Fruit fly (Drosophila melanogaster): ENCODE results near the gene CG17681.

Gene CG17681

dm6 chr2L:18141471-18142345 lies 11.2 kb upstream of the CG17681 start (continued):
- no peak for TF ChIP-seq Sry-β (GFP tag; optimal IDR thresholded peaks at IDR 0.05)
- peak; percentile 60; the same call in 2 of the 3 replicates for TF ChIP-seq CG7357 (GFP tag; IDR thresholded peaks at IDR 0.05)
- TF ChIP-seq CG43689 (GFP tag; IDR thresholded peaks at IDR 0.05): no peak
- TF ChIP-seq Lpt (GFP tag; optimal IDR thresholded peaks at IDR 0.05): no peak
- peak; percentile 30 for TF ChIP-seq CG4820 (GFP tag; optimal IDR thresholded peaks at IDR 0.05)
- peak; percentile 11 for TF ChIP-seq oc (tag; optimal IDR thresholded peaks at IDR 0.05)
- peak; percentile 22 for TF ChIP-seq CG1647 (GFP tag; optimal IDR thresholded peaks at IDR 0.05)
- TF ChIP-seq kay (GFP tag; optimal IDR thresholded peaks at IDR 0.05): peak; percentile 25
- no peak for TF ChIP-seq hkb (optimal IDR thresholded peaks at IDR 0.05)
- TF ChIP-seq hkb (GFP tag; IDR thresholded peaks at IDR 0.05): no peak
- peak; percentile 34 for TF ChIP-seq CG11398 (GFP tag; optimal IDR thresholded peaks at IDR 0.05)
- peak; percentile 64 for TF ChIP-seq scrt (GFP tag; optimal IDR thresholded peaks at IDR 0.05)
- no peak for TF ChIP-seq hbn (GFP tag; IDR thresholded peaks at IDR 0.05; ENCODE audit: partially characterized antibody)
- peak; percentile 74 for TF ChIP-seq ttk (GFP tag; IDR thresholded peaks at IDR 0.05)
- TF ChIP-seq HmgZ (tag; optimal IDR thresholded peaks at IDR 0.05): peak; percentile 24
- TF ChIP-seq CG8924 (tag; optimal IDR thresholded peaks at IDR 0.05): peak; percentile 72
- no peak; the same call in 1 of the 2 replicates for TF ChIP-seq Taf1 (GFP tag; IDR thresholded peaks at IDR 0.05)
- TF ChIP-seq vnd (GFP tag; IDR thresholded peaks at IDR 0.05; ENCODE audit: partially characterized antibody): no peak
- TF ChIP-seq Rfx (GFP tag; IDR thresholded peaks at IDR 0.05): peak; percentile 60
- no peak for TF ChIP-seq CG6791 (GFP tag; IDR thresholded peaks at IDR 0.05; ENCODE audit: partially characterized antibody)
- TF ChIP-seq CG32767 (GFP tag; IDR thresholded peaks at IDR 0.05): peak; percentile 60; the same call in 1 of the 2 replicates
- TF ChIP-seq CG11085 (GFP tag; IDR thresholded peaks at IDR 0.05): no peak
- TF ChIP-seq Ets65A (GFP tag): peak; percentile 81
- TF ChIP-seq CG30431 (GFP tag; optimal IDR thresholded peaks at IDR 0.05): no peak
- peak; percentile 37 for TF ChIP-seq CG18476 (GFP tag; optimal IDR thresholded peaks at IDR 0.05)
- TF ChIP-seq bowl (GFP tag; IDR thresholded peaks at IDR 0.05): no peak
- peak; percentile 54 for TF ChIP-seq CG2875 (GFP tag; optimal IDR thresholded peaks at IDR 0.05)
- TF ChIP-seq sd (tag; optimal IDR thresholded peaks at IDR 0.05): peak; percentile 5
- peak; percentile 38; the same call in 1 of the 2 replicates for TF ChIP-seq sisA (GFP tag; IDR thresholded peaks at IDR 0.05)
- TF ChIP-seq Deaf1 (tag; optimal IDR thresholded peaks at IDR 0.05): peak; percentile 93
- no peak for TF ChIP-seq Doc3 (GFP tag; IDR thresholded peaks at IDR 0.05; ENCODE audit: partially characterized antibody)
- peak; percentile 11 for TF ChIP-seq CG3163 (GFP tag; optimal IDR thresholded peaks at IDR 0.05)
- TF ChIP-seq luna (GFP tag; optimal IDR thresholded peaks at IDR 0.05): no peak
- TF ChIP-seq Chrac-16 (GFP tag; optimal IDR thresholded peaks at IDR 0.05): peak; percentile 66
- TF ChIP-seq Drgx (GFP tag; IDR thresholded peaks at IDR 0.05): peak; percentile 75
- TF ChIP-seq wdn (GFP tag; IDR thresholded peaks at IDR 0.05): 0 out of 2 replicates have a peak, but pooled peaks have one; percentile 8
- 0 out of 2 replicates have a peak, but pooled peaks have one; percentile 10 for TF ChIP-seq ara (GFP tag; IDR thresholded peaks at IDR 0.05)
- TF ChIP-seq CG17328 (GFP tag; IDR thresholded peaks at IDR 0.05): peak; percentile 54
- no peak for TF ChIP-seq disco-r (GFP tag; optimal IDR thresholded peaks at IDR 0.05)
- TF ChIP-seq gem (tag; optimal IDR thresholded peaks at IDR 0.05): peak; percentile 77
- TF ChIP-seq CG7556 (GFP tag; optimal IDR thresholded peaks at IDR 0.05): peak; percentile 79
- TF ChIP-seq CG7839 (tag; optimal IDR thresholded peaks at IDR 0.05): peak; percentile 71
- peak; percentile 56; the same call in 2 of the 3 replicates for TF ChIP-seq H15 (GFP tag; IDR thresholded peaks at IDR 0.05)
- TF ChIP-seq unpg (GFP tag; optimal IDR thresholded peaks at IDR 0.05): peak; percentile 70
- no peak for TF ChIP-seq CG10321 (GFP tag; IDR thresholded peaks at IDR 0.05)
- TF ChIP-seq CG7372 (GFP tag; IDR thresholded peaks at IDR 0.05): 0 out of 2 replicates have a peak, but pooled peaks have one; percentile 15
- TF ChIP-seq pros (GFP tag; optimal IDR thresholded peaks at IDR 0.05): no peak
- TF ChIP-seq CG10979 (tag; optimal IDR thresholded peaks at IDR 0.05): peak; percentile 66
- TF ChIP-seq CG33213 (GFP tag; optimal IDR thresholded peaks at IDR 0.05): no peak

Measured in whole organism, embryonic.